Worm (Caenorhabditis elegans): ENCODE data around the gene W07G4.1.

DNA sequence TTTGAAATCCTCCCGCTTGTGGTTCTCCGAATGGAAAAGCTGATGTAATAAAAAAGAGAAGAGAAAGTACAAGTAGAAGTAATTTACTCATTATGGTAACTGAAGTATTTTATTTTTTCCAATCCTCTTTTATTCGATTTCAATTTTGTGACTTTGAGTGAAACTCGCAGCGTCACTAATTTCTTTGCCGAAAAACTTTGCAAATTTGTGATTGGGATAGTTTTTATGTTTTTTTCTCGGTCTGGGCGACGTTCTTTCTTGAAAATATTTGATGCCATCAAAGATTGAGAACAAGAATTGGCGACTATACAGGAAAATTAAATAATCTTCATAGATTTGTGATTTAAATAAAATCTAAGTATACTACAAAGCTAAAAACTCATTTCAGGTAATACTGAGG lies 33.8 kb upstream of the W07G4.1 start, which contains the start of gene far-4:
- TF ChIP-seq jun-1 (tag; optimal IDR thresholded peaks at IDR 0.05), result no peak
- TF ChIP-seq elt-2 (tag; optimal IDR thresholded peaks at IDR 0.05), result no peak
- TF ChIP-seq nhr-237 (tag; optimal IDR thresholded peaks at IDR 0.05), result no peak
